Fruit fly (Drosophila melanogaster) whole organism, embryonic: ENCODE data around the gene Non3.

Experiments
- BEAF-32 ChIP-seq: fragments of 200-800 bp; sonication (Bioruptor generic); optimal IDR thresholded peaks from 3 replicates; lab custom pipeline; 2017; ENCODE audit warnings: missing biosample characterization, missing genetic modification characterization, mild to moderate bottlenecking, moderate library complexity, missing genetic modification reagents
- Bteb2 ChIP-seq: fragments of 200-800 bp; sonication (Bioruptor generic); optimal IDR thresholded peaks from 2 replicates; lab custom pipeline; 2016; ENCODE audit warnings: missing biosample characterization, missing genetic modification characterization
- CG10209 ChIP-seq: fragments of 200-800 bp; sonication (Bioruptor generic); optimal IDR thresholded peaks from 3 replicates; lab custom pipeline; 2017; ENCODE audit warnings: missing biosample characterization, mild to moderate bottlenecking, missing genetic modification characterization, missing genetic modification reagents
- CG1024 ChIP-seq: fragments of 200-800 bp; sonication (Bioruptor generic); IDR thresholded peaks from 2 replicates; pipeline ENCODE4 v1.3.6; 2022; ENCODE audit warnings: missing biosample characterization, missing genetic modification characterization
- CG10267 ChIP-seq: fragments of 200-800 bp; sonication (Bioruptor generic); optimal IDR thresholded peaks from 2 replicates; lab custom pipeline; 2018; ENCODE audit warnings: missing biosample characterization, mild to moderate bottlenecking, missing genetic modification characterization, moderate library complexity
- CG10321 ChIP-seq: fragments of 200-800 bp; sonication (Bioruptor generic); IDR thresholded peaks from 2 replicates; pipeline ENCODE4 v1.3.6; 2022; ENCODE audit warnings: missing biosample characterization, missing genetic modification characterization
- CG12391 ChIP-seq: fragments of 200-800 bp; sonication (Bioruptor generic); optimal IDR thresholded peaks from 3 replicates; lab custom pipeline; 2018; ENCODE audit warnings: missing biosample characterization, mild to moderate bottlenecking, missing genetic modification characterization, moderate library complexity
- CG13287 ChIP-seq: fragments of 200-800 bp; sonication (Bioruptor generic); IDR thresholded peaks from 2 replicates; pipeline ENCODE4 v1.3.6; 2022; ENCODE audit warnings: missing biosample characterization, missing genetic modification characterization; ENCODE audit not compliant: partially characterized antibody
- CG14710 ChIP-seq: fragments of 200-800 bp; sonication (Bioruptor generic); optimal IDR thresholded peaks from 3 replicates; lab custom pipeline; 2019; ENCODE audit warnings: missing biosample characterization, mild to moderate bottlenecking, missing genetic modification characterization, moderate library complexity
- CG14965 ChIP-seq: fragments of 200-800 bp; sonication (Bioruptor generic); optimal IDR thresholded peaks from 2 replicates; lab custom pipeline; 2016; ENCODE audit warnings: missing biosample characterization, missing genetic modification characterization, borderline replicate concordance
- CG2116 ChIP-seq: fragments of 200-800 bp; sonication (Bioruptor generic); optimal IDR thresholded peaks from 3 replicates; lab custom pipeline; 2018; ENCODE audit warnings: missing biosample characterization, mild to moderate bottlenecking, missing genetic modification characterization
- CG2120 ChIP-seq: fragments of 200-800 bp; sonication (Bioruptor generic); optimal IDR thresholded peaks from 3 replicates; lab custom pipeline; 2016; ENCODE audit warnings: missing biosample characterization, missing genetic modification characterization
- CG2199 ChIP-seq: fragments of 200-800 bp; sonication (Bioruptor generic); IDR thresholded peaks from 3 replicates; pipeline ENCODE4 v1.3.6; 2022; ENCODE audit warnings: missing biosample characterization, missing genetic modification characterization
- CG2875 ChIP-seq: fragments of 200-800 bp; sonication (Bioruptor generic); optimal IDR thresholded peaks from 2 replicates; lab custom pipeline; 2017; ENCODE audit warnings: missing biosample characterization, mild to moderate bottlenecking, missing genetic modification characterization, missing genetic modification reagents
- CG31365 ChIP-seq: fragments of 200-800 bp; sonication (Bioruptor generic); optimal IDR thresholded peaks from 2 replicates; lab custom pipeline; 2018; ENCODE audit warnings: missing biosample characterization, mild to moderate bottlenecking, missing genetic modification characterization
- CG32532 ChIP-seq: fragments of 200-800 bp; sonication (Bioruptor generic); IDR thresholded peaks from 2 replicates; pipeline ENCODE4 v1.3.6; 2022; ENCODE audit warnings: missing biosample characterization, missing genetic modification characterization
- CG4854 ChIP-seq: fragments of 200-800 bp; sonication (Bioruptor generic); optimal IDR thresholded peaks from 2 replicates; lab custom pipeline; 2016; ENCODE audit warnings: missing biosample characterization, missing genetic modification characterization, inconsistent platforms
- CG5180 ChIP-seq: fragments of 200-800 bp; sonication (Bioruptor generic); optimal IDR thresholded peaks from 3 replicates; lab custom pipeline; 2017; ENCODE audit warnings: missing biosample characterization, missing genetic modification characterization, mild to moderate bottlenecking, moderate library complexity, missing genetic modification reagents
- CG8478 ChIP-seq: fragments of >200 bp; optimal IDR thresholded peaks from 2 replicates; lab custom pipeline; 2018
- Dp ChIP-seq: fragments of 200-800 bp; sonication (Bioruptor generic); optimal IDR thresholded peaks from 2 replicates; lab custom pipeline; 2018; ENCODE audit warnings: missing biosample characterization, mild to moderate bottlenecking, missing genetic modification characterization, moderate library complexity
- Dref ChIP-seq: fragments of 200-800 bp; sonication (Bioruptor generic); IDR thresholded peaks from 2 replicates; pipeline ENCODE4 v1.3.6; 2022; ENCODE audit warnings: missing biosample characterization, missing genetic modification characterization
- E2f2 ChIP-seq: fragments of 200-800 bp; sonication (Bioruptor generic); IDR thresholded peaks from 2 replicates; pipeline ENCODE4 v1.3.6; 2022; ENCODE audit warnings: missing biosample characterization, missing genetic modification characterization
- Ets65A ChIP-seq: fragments of 200-800 bp; sonication (Bioruptor generic); peaks from one replicate; lab custom pipeline; 2016; ENCODE audit warnings: missing biosample characterization, missing genetic modification characterization
- Gug ChIP-seq: fragments of 200-800 bp; sonication (Bioruptor generic); IDR thresholded peaks from 4 replicates; pipeline ENCODE4 v1.3.6; 2022; ENCODE audit warnings: missing biosample characterization, missing genetic modification characterization
- HHEX ChIP-seq: fragments of 200-800 bp; sonication (Bioruptor generic); optimal IDR thresholded peaks from 3 replicates; lab custom pipeline; 2017; ENCODE audit warnings: missing biosample characterization, mild to moderate bottlenecking, missing genetic modification characterization, missing genetic modification reagents
- HmgZ ChIP-seq: fragments of 200-800 bp; sonication (Bioruptor generic); optimal IDR thresholded peaks from 2 replicates; lab custom pipeline; 2018; ENCODE audit warnings: missing biosample characterization, mild to moderate bottlenecking, missing genetic modification characterization
- Hr78 ChIP-seq, 2 experiments: fragments of 200-800 bp in 1 of 2; fragments of >200 bp in 1 of 2; sonication (Bioruptor generic) in 1 of 2; optimal IDR thresholded peaks; 2 replicates each; lab custom pipeline; 2017 to 2019; ENCODE audit warnings: missing biosample characterization in 2 of 2, missing genetic modification characterization in 2 of 2, mild to moderate bottlenecking in 1 of 2, moderate library complexity in 1 of 2
- Med ChIP-seq: fragments of 200-800 bp; sonication (Bioruptor generic); peaks from one replicate; lab custom pipeline; 2016; ENCODE audit warnings: missing biosample characterization, missing genetic modification characterization, mild to moderate bottlenecking, inconsistent platforms, moderate library complexity
- Meics ChIP-seq: fragments of 200-800 bp; sonication (Bioruptor generic); optimal IDR thresholded peaks from 2 replicates; lab custom pipeline; 2017; ENCODE audit warnings: missing biosample characterization, mild to moderate bottlenecking, missing genetic modification characterization
- NC2α ChIP-seq: fragments of 200-800 bp; sonication (Bioruptor generic); optimal IDR thresholded peaks from 2 replicates; lab custom pipeline; 2016; ENCODE audit warnings: missing biosample characterization, missing genetic modification characterization
- Nf-YB ChIP-seq: fragments of 200-800 bp; sonication (Bioruptor generic); optimal IDR thresholded peaks from 3 replicates; lab custom pipeline; 2019; ENCODE audit warnings: missing biosample characterization, mild to moderate bottlenecking, missing genetic modification characterization, moderate library complexity
- Opbp ChIP-seq: fragments of 200-800 bp; sonication (Bioruptor generic); IDR thresholded peaks from 3 replicates; pipeline ENCODE4 v1.3.6; 2022; ENCODE audit warnings: missing biosample characterization, missing genetic modification characterization; ENCODE audit not compliant: partially characterized antibody
- Sin3A ChIP-seq: fragments of >200 bp; optimal IDR thresholded peaks from 2 replicates; lab custom pipeline; 2018
- ase ChIP-seq: fragments of 200-800 bp; sonication (Bioruptor generic); IDR thresholded peaks from 3 replicates; pipeline ENCODE4 v1.3.6; 2022; ENCODE audit warnings: missing biosample characterization, missing genetic modification characterization
- chm ChIP-seq: fragments of 200-800 bp; sonication (Bioruptor generic); IDR thresholded peaks from 2 replicates; pipeline ENCODE4 v1.3.6; 2022; ENCODE audit warnings: missing biosample characterization, missing genetic modification characterization
- gcm ChIP-seq: fragments of 200-800 bp; sonication (Bioruptor generic); optimal IDR thresholded peaks from 2 replicates; lab custom pipeline; 2019; ENCODE audit warnings: missing biosample characterization, mild to moderate bottlenecking, missing genetic modification characterization, moderate library complexity
- mam ChIP-seq: fragments of 200-800 bp; sonication (Bioruptor generic); optimal IDR thresholded peaks from 3 replicates; lab custom pipeline; 2016; ENCODE audit warnings: missing biosample characterization, missing genetic modification characterization
- nerfin-1 ChIP-seq: fragments of 200-800 bp; sonication (Bioruptor generic); optimal IDR thresholded peaks from 3 replicates; lab custom pipeline; 2019; ENCODE audit warnings: missing biosample characterization, mild to moderate bottlenecking, missing genetic modification characterization, moderate library complexity
- prd ChIP-seq, 3 experiments: fragments of >200 bp in 2 of 3; fragments of 200-800 bp in 1 of 3; sonication (Bioruptor generic) in 1 of 3; optimal IDR thresholded peaks in 2 of 3; IDR thresholded peaks in 1 of 3; 2 replicates in 2 of 3; 3 replicates in 1 of 3; pipeline versions ENCODE4 v1.3.6 to Lab custom; 2017 to 2022; ENCODE audit warnings: missing biosample characterization in 1 of 3, missing genetic modification characterization in 1 of 3
- sc ChIP-seq, 3 experiments: fragments of >200 bp in 2 of 3; fragments of 200-800 bp in 1 of 3; sonication (Bioruptor generic) in 1 of 3; optimal IDR thresholded peaks; 2 replicates in 2 of 3; 3 replicates in 1 of 3; lab custom pipeline; 2017; ENCODE audit warnings: mild to moderate bottlenecking in 1 of 3, missing biosample characterization in 1 of 3, missing genetic modification characterization in 1 of 3, missing genetic modification reagents in 1 of 3
- sens ChIP-seq: fragments of 200-800 bp; sonication (Bioruptor generic); peaks from one replicate; lab custom pipeline; 2016; ENCODE audit warnings: missing biosample characterization, missing genetic modification characterization
- sug ChIP-seq: fragments of 200-800 bp; optimal IDR thresholded peaks from 2 replicates; lab custom pipeline; 2019; ENCODE audit warnings: missing biosample characterization, mild to moderate bottlenecking, missing genetic modification characterization, moderate library complexity
- trem ChIP-seq: fragments of 200-800 bp; optimal IDR thresholded peaks from 3 replicates; lab custom pipeline; 2019; ENCODE audit warnings: missing biosample characterization, mild to moderate bottlenecking, missing genetic modification characterization, moderate library complexity

The Non3 gene

DNA sequence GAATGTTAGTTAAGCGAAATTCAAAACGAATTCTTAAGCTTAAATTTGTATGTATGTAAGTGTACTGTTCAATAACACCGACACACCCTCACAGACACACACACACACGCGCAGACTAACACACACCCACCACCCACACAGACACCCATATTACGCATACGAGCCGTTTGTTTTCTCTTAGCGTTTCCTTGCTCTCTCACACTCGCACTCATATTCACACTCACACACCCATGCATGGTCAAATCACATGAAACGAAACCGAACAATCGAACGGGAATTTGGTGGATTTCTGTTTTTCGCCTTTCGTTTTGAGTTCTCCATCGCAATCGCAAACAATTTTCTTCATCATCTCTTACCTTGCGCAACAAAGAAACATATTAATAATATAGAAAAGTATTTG is 25.7 kb downstream of the Non3 start (continued):
- TF ChIP-seq HmgZ (tag; lab: Kevin White, UChicago) = peak; percentile 1
- 0 out of 2 replicates have a peak, but pooled peaks have one; percentile 20 for TF ChIP-seq chm
- TF ChIP-seq CG32532 (GFP tag; lab: Robert Waterston, UW) = peak; percentile 46; the same call in 1 of the 2 replicates
- peak; percentile 13 for TF ChIP-seq sug (tag; lab: Kevin White, UChicago)
- peak; percentile 61; the same call in 1 of the 3 replicates for TF ChIP-seq CG2199 (GFP tag; lab: Robert Waterston, UW)

DNA sequence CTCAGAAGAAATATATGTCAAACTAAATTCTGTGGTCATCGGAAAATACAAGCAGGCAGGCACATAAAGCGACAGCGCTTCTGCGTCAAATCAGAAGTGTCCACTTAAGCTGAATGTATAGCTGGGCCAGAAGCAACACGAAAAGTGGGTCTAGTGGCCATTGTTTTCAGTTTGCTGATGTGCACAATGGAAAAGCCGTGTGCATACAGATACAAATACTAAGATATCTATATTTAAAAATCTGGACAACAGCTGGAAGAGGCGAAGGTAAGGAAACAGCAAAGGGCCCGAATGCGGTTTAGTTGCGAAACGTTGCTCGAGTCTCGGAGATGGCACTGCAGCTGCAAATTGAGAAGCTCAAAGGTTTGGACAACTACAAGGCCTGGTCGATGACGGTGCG is 27.3 kb downstream of the Non3 start, which contains the start of gene CG18598:
Gene CG18598, plus strand, starts transcription at position 301 of the 400 bp plus-strand sequence.
- no peak for TF ChIP-seq CG31365 (tag; lab: Kevin White, UChicago)
- peak; percentile 34 for TF ChIP-seq sens (GFP tag; lab: Kevin White, UChicago)
- TF ChIP-seq Med = peak; percentile 60
- peak; percentile 88 for TF ChIP-seq Ets65A (GFP tag; lab: Kevin White, UChicago)
- TF ChIP-seq CG12391 (tag; lab: Kevin White, UChicago) = no peak

DNA sequence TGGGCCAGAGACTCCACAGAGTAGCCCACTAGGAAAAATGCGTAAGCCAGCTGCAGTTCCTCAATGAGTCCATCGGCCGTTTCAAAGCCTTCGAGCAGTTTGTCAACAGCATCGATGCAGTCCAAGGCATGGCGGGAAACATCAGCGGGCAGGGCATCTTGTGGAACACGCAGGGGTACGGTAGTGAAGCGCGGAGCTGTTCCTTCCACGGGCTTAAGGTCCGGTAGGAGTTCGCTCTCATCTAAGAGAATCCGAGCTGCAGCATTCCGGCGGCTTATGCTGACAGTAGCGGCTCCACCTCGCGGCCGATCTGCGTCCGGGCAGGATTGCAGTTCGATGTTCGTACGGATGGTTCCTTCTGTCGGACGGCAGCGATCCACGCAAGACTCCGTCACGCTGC is 28.4 kb downstream of the Non3 start:
- TF ChIP-seq CG8478 (lab: Kevin White, UChicago) (peak; percentile 53), CG1024 (GFP tag; lab: Robert Waterston, UW) (no peak), Ets65A (GFP tag; lab: Kevin White, UChicago) (peak; percentile 31)

DNA sequence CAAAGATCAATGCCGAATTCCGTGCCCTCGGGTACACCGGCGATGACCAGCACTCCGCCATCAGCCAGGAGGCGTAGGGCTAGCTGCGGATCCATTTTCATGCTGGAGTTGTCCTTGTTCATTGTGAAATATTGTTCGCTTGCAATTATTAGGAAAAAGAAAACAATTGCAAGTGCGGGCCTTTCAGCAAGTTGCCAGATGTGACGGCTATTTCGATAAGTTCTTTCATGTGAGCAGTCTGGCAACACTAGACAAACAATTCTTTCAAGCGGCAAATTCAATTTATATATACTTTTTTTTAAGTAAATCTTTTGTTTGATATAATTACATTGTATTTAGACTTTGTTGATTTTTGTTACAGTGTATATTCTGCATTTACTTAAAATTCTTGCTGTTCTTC is 29.1 kb downstream of the Non3 start, which contains the start of gene CG12320:
Gene CG12320, minus strand, starts transcription at position 157 of the 400 bp plus-strand sequence.
- TF ChIP-seq prd (optimal IDR thresholded peaks at IDR 0.05; lab: Kevin White, UChicago) = no peak
- no peak for TF ChIP-seq prd (GFP tag; IDR thresholded peaks at IDR 0.05; lab: Robert Waterston, UW)
- peak; percentile 68 for TF ChIP-seq Dref (GFP tag; lab: Robert Waterston, UW)
- peak; percentile 43 for TF ChIP-seq BEAF-32 (GFP tag; lab: Kevin White, UChicago)
- TF ChIP-seq CG2116 (GFP tag; lab: Kevin White, UChicago) = peak; percentile 41
- no peak for TF ChIP-seq CG2120 (GFP tag; lab: Kevin White, UChicago)
- TF ChIP-seq HmgZ (tag; lab: Kevin White, UChicago) = peak; percentile 2
- TF ChIP-seq ase (GFP tag; lab: Robert Waterston, UW) = no peak
- peak; percentile 94 for TF ChIP-seq E2f2 (GFP tag; lab: Robert Waterston, UW)
- TF ChIP-seq gcm (GFP tag; lab: Kevin White, UChicago) = peak; percentile 50
- TF ChIP-seq Opbp (GFP tag; lab: Robert Waterston, UW) = 0 out of 3 replicates have a peak, but pooled peaks have one; percentile 28
- no peak for TF ChIP-seq CG10321
- no peak for TF ChIP-seq Nf-YB (GFP tag; lab: Kevin White, UChicago)
- TF ChIP-seq trem (tag; lab: Kevin White, UChicago) = peak; percentile 77
- no peak for TF ChIP-seq CG4854 (GFP tag; lab: Kevin White, UChicago)
- TF ChIP-seq mam (GFP tag; lab: Kevin White, UChicago) = no peak
- TF ChIP-seq Hr78 (GFP tag; optimal IDR thresholded peaks at IDR 0.05; lab: Kevin White, UChicago) = no peak
- TF ChIP-seq CG5180 = no peak
- TF ChIP-seq CG2875 = no peak
- TF ChIP-seq HHEX (GFP tag; lab: Kevin White, UChicago) = no peak
- no peak for TF ChIP-seq sc (optimal IDR thresholded peaks at IDR 0.05; lab: Kevin White, UChicago)
- no peak for TF ChIP-seq sc (GFP tag; optimal IDR thresholded peaks at IDR 0.05; lab: Kevin White, UChicago)
- no peak for TF ChIP-seq NC2α (GFP tag; lab: Kevin White, UChicago)
- TF ChIP-seq Sin3A (lab: Kevin White, UChicago) = peak; percentile 8
- TF ChIP-seq nerfin-1 (tag; lab: Kevin White, UChicago) = no peak
- TF ChIP-seq CG10209 (GFP tag; lab: Kevin White, UChicago) = no peak
- TF ChIP-seq Bteb2 (GFP tag; lab: Kevin White, UChicago) = no peak
- TF ChIP-seq CG14965 (GFP tag; lab: Kevin White, UChicago) = no peak
- TF ChIP-seq Gug = no peak
- TF ChIP-seq CG13287 (GFP tag; lab: Robert Waterston, UW) = peak; percentile 42; the same call in 1 of the 2 replicates
- TF ChIP-seq Meics (GFP tag; lab: Kevin White, UChicago) = no peak
- TF ChIP-seq Dp = peak; percentile 89
- TF ChIP-seq CG2199 (GFP tag; lab: Robert Waterston, UW) = no peak
- TF ChIP-seq CG14710 = peak; percentile 34
- TF ChIP-seq CG10267 (tag; lab: Kevin White, UChicago) = peak; percentile 15
